Worm (Caenorhabditis elegans): ENCODE measurements around the gene R05D8.7.
A peak's percentile ranks its signal among the peaks of the same experiment; 100 is the strongest.

R05D8.7 gene

DNA sequence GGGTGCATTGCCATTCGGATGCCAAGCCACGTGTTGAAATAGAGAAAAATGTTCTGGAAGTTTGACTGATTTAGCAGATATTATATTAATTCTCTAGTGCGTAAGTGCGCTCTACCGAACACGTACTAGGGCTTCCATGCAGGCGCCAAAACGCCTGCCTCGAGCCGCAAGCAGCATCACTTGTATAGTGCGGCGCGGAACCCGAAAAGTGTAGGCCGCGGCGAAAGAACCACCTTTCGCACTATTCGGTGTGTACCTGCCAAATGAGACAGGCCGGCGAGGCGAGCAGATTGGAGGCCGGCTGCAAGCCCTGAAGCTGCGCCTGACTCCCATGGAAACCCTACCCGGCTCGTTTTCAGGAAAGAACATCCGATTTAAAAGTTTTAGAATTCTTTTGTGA, 23.4 kb downstream of the R05D8.7 start (continued):
- TF ChIP-seq ztf-28 (GFP tag; IDR thresholded peaks at IDR 0.05) (no peak), Y53G8AR.9 (GFP tag; conservative IDR thresholded peaks at IDR 0.05) (no peak), egrh-3 (GFP tag; IDR thresholded peaks at IDR 0.05) (peak; percentile 37; the same call in 1 of the 2 replicates), lsl-1 (GFP tag; optimal IDR thresholded peaks at IDR 0.05) (peak; percentile 6), let-526 (GFP tag; IDR thresholded peaks at IDR 0.05) (no peak), ZK185.1 (tag; optimal IDR thresholded peaks at IDR 0.05; ENCODE audit: poor library complexity, severe bottlenecking) (no peak), unc-62 (GFP tag; optimal IDR thresholded peaks at IDR 0.05) (no peak), ztf-25 (GFP tag; IDR thresholded peaks at IDR 0.05) (no peak), snpc-1.1 (tag; optimal IDR thresholded peaks at IDR 0.05; ENCODE audit: insufficient read depth) (peak; percentile 82), nfyb-1 (GFP tag; IDR thresholded peaks at IDR 0.05) (no peak), him-1 (tag; optimal IDR thresholded peaks at IDR 0.05) (no peak), madf-10 (tag; optimal IDR thresholded peaks at IDR 0.05) (no peak), K11D2.4 (GFP tag; IDR thresholded peaks at IDR 0.05) (no peak), ceh-79 (tag; optimal IDR thresholded peaks at IDR 0.05) (no peak), nhr-27 (tag; optimal IDR thresholded peaks at IDR 0.05) (no peak)

DNA sequence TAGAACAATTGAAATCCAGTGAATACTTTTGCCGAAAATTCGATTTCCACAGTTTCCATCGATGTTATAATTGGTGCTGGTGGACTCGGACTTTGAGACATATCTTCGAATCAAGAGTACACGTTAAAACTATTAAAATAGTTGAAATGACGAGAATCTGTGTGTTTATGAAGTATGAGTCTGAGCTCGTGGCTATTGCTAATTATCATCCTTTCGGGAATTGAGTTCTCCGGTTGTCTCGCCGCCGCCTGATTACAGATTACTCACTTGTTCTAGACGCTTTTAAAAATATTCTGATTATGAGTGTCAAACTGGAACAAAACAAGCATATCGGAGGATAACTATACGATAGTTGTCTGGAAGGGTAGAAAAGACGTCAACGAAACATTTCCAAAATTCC, 24.8 kb downstream of the R05D8.7 start, which contains the start of gene srg-56:
Gene srg-56 (minus strand): TSS at position 101 of the 400 bp plus-strand sequence.
- no peak for TF ChIP-seq ccch-3 (GFP tag; optimal IDR thresholded peaks at IDR 0.05)
- no peak for TF ChIP-seq let-607 (tag; optimal IDR thresholded peaks at IDR 0.05)
- TF ChIP-seq madf-6 (GFP tag; IDR thresholded peaks at IDR 0.05) = no peak
- TF ChIP-seq Y56A3A.18 (GFP tag; IDR thresholded peaks at IDR 0.05) = no peak
- no peak for TF ChIP-seq F52B5.7 (tag; optimal IDR thresholded peaks at IDR 0.05)
- no peak for TF ChIP-seq hlh-12 (tag; optimal IDR thresholded peaks at IDR 0.05)
- no peak for TF ChIP-seq ama-1 (optimal IDR thresholded peaks at IDR 0.05)
- TF ChIP-seq ama-1 (GFP tag; optimal IDR thresholded peaks at IDR 0.05) = no peak
- TF ChIP-seq pha-4 (tag; optimal IDR thresholded peaks at IDR 0.05) = no peak
- TF ChIP-seq T07F8.4 (tag; optimal IDR thresholded peaks at IDR 0.05) = no peak
- no peak for TF ChIP-seq F49E8.2 (tag; optimal IDR thresholded peaks at IDR 0.05; ENCODE audit: insufficient read depth)
- TF ChIP-seq efl-1 (GFP tag; optimal IDR thresholded peaks at IDR 0.05) = no peak

DNA sequence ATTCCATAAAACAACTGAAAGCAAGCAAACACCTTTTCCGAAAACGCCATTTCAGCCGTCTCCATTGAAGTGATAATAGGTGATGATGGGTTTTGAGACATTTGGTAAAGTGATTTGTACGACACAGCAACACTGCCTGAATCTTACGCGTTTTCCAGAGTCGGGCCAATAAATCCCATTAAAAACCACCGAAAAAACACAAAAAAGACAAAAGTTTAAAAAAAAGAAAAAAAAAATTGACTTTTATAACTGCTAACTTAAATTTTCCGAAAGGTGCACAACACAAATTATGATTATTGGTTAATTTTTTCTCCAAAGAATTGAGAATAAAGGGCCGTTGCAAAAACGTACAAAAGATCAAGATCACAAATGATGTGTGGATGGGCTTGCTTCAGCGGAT, 28.6 kb downstream of the R05D8.7 start, which contains the start of gene srg-57:
Gene srg-57 (minus strand): TSS at position 101 of the 400 bp plus-strand sequence.
- TF ChIP-seq tlf-1 (GFP tag; optimal IDR thresholded peaks at IDR 0.05) = no peak
- no peak for TF ChIP-seq dpff-1 (tag; optimal IDR thresholded peaks at IDR 0.05)
- no peak for TF ChIP-seq F57C9.4 (tag; optimal IDR thresholded peaks at IDR 0.05)
- no peak for TF ChIP-seq lin-35 (GFP tag; optimal IDR thresholded peaks at IDR 0.05)
- no peak for TF ChIP-seq mel-28 (tag; optimal IDR thresholded peaks at IDR 0.05; ENCODE audit: borderline replicate concordance)
- no peak for TF ChIP-seq hmg-20 (GFP tag; IDR thresholded peaks at IDR 0.05)

DNA sequence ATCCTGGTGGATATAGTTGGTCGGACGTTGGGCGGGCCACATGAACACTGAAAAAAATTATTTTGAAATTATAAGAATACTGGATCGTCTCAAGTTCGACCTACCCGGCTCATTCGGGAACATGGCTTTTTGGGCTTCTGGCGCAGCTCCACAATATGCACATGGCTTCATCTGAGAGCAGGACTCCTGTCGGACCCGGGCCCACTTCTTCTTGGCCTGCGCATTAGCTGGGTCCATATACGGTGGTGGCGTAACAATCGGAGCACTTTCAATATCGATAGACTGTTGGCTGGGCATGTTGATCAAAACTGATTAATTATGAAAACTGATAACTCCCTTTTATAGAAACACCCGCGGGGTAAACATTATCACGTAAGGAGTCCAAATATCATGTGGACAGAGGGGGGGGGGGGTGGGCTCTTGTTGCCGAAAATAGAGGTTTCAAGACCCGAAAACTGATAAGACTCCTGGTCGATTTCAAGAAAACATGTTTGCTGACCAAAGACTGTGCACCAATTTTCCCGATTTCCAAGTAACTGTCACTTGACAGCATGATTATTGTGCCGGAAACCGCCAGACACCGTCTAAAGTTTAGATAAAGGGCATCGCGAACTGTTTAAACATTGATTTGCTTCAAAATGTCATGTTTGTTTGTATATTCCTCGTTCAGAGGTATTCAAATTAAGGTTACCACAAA, 32.1 kb downstream of the R05D8.7 start, which contains the start of gene dod-3:
Gene dod-3 (minus strand): TSS at position 315 of the 697 bp plus-strand sequence.
- TF ChIP-seq K12H6.12 (tag; optimal IDR thresholded peaks at IDR 0.05) = no peak
- peak; percentile 8; the same call in 1 of the 2 replicates for TF ChIP-seq egrh-3 (GFP tag; IDR thresholded peaks at IDR 0.05)
- no peak for TF ChIP-seq ztf-3 (GFP tag; optimal IDR thresholded peaks at IDR 0.05)
- peak; percentile 70 for TF ChIP-seq ztf-22 (GFP tag; optimal IDR thresholded peaks at IDR 0.05)
- peak; percentile 94 for TF ChIP-seq nhr-80 (tag; optimal IDR thresholded peaks at IDR 0.05)
- peak; percentile 27 for TF ChIP-seq tbp1 (GFP tag; optimal IDR thresholded peaks at IDR 0.05)
- peak; percentile 90 for TF ChIP-seq atf-7 (tag; optimal IDR thresholded peaks at IDR 0.05)
- 0 out of 2 replicates have a peak, but pooled peaks have one; percentile 65 for TF ChIP-seq egl-44 (GFP tag; IDR thresholded peaks at IDR 0.05)
- peak; percentile 50; the same call in 1 of the 2 replicates for TF ChIP-seq nfyb-1 (GFP tag; IDR thresholded peaks at IDR 0.05)
- TF ChIP-seq ama-1 (optimal IDR thresholded peaks at IDR 0.05) = peak; percentile 57
- TF ChIP-seq ama-1 (GFP tag; optimal IDR thresholded peaks at IDR 0.05) = no peak
- peak; percentile 71 for TF ChIP-seq dox-1 (GFP tag; IDR thresholded peaks at IDR 0.05)
- peak; percentile 19 for TF ChIP-seq attf-5 (GFP tag; optimal IDR thresholded peaks at IDR 0.05)
- peak; percentile 65 for TF ChIP-seq ets-4 (GFP tag; optimal IDR thresholded peaks at IDR 0.05)
- peak; percentile 4 for TF ChIP-seq chd-7 (tag; optimal IDR thresholded peaks at IDR 0.05)

All from whole organism, young adult.